Fruit fly (Drosophila melanogaster) whole organism, prepupa: ENCODE measurements around the gene CG4686.

Experiments
- CG10631 ChIP-seq: fragments of 200-800 bp; sonication (Bioruptor generic); optimal IDR thresholded peaks from 2 replicates; lab custom pipeline; 2016; ENCODE audit warnings: missing biosample characterization, missing genetic modification characterization
- CG11294 ChIP-seq: fragments of 200-800 bp; sonication (Bioruptor generic); IDR thresholded peaks from 2 replicates; pipeline ENCODE4 v1.3.6; 2022; ENCODE audit warnings: missing biosample characterization, missing genetic modification characterization
- CG11762 ChIP-seq: fragments of 200-800 bp; sonication (Bioruptor generic); optimal IDR thresholded peaks from 3 replicates; lab custom pipeline; 2016; ENCODE audit warnings: missing biosample characterization, missing genetic modification characterization; ENCODE audit not compliant: insufficient read depth
- CG11902 ChIP-seq: fragments of 200-800 bp; sonication (Bioruptor generic); optimal IDR thresholded peaks from 3 replicates; lab custom pipeline; 2016; ENCODE audit warnings: missing biosample characterization, missing genetic modification characterization
- CG15336 ChIP-seq: fragments of 200-800 bp; sonication (Bioruptor generic); IDR thresholded peaks from 2 replicates; pipeline ENCODE4 v1.3.6; 2022; ENCODE audit warnings: missing biosample characterization, missing genetic modification characterization
- CG16779 ChIP-seq: fragments of 200-800 bp; sonication (Bioruptor generic); optimal IDR thresholded peaks from 3 replicates; lab custom pipeline; 2017; ENCODE audit warnings: missing biosample characterization, mild to moderate bottlenecking, missing genetic modification characterization
- CG32006 ChIP-seq: fragments of 200-800 bp; sonication (Bioruptor generic); optimal IDR thresholded peaks from 3 replicates; lab custom pipeline; 2017; ENCODE audit warnings: missing biosample characterization, mild to moderate bottlenecking, missing genetic modification characterization
- CG34406 ChIP-seq: fragments of 200-800 bp; sonication (Bioruptor generic); optimal IDR thresholded peaks from 3 replicates; lab custom pipeline; 2016; ENCODE audit warnings: missing biosample characterization, missing genetic modification characterization
- CG3919 ChIP-seq: fragments of 200-800 bp; sonication (Bioruptor generic); optimal IDR thresholded peaks from 3 replicates; lab custom pipeline; 2016; ENCODE audit warnings: missing biosample characterization, missing genetic modification characterization
- CG6163 ChIP-seq: fragments of 200-800 bp; sonication (Bioruptor generic); IDR thresholded peaks from 3 replicates; pipeline ENCODE4 v1.3.6; 2022; ENCODE audit warnings: missing biosample characterization, missing genetic modification characterization
- CG6276 ChIP-seq: fragments of 200-800 bp; sonication (Bioruptor generic); optimal IDR thresholded peaks from 2 replicates; lab custom pipeline; 2017; ENCODE audit warnings: missing biosample characterization, mild to moderate bottlenecking, missing genetic modification characterization
- CG6854 ChIP-seq: fragments of 200-800 bp; sonication (Bioruptor generic); optimal IDR thresholded peaks from 2 replicates; lab custom pipeline; 2017; ENCODE audit warnings: missing biosample characterization, mild to moderate bottlenecking, missing genetic modification characterization
- CG7368 ChIP-seq: fragments of 200-800 bp; sonication (Bioruptor generic); optimal IDR thresholded peaks from 3 replicates; lab custom pipeline; 2016; ENCODE audit warnings: missing biosample characterization, missing genetic modification characterization
- CG8119 ChIP-seq: fragments of 200-800 bp; sonication (Bioruptor generic); IDR thresholded peaks from 3 replicates; pipeline ENCODE4 v1.3.6; 2022; ENCODE audit warnings: missing biosample characterization, missing genetic modification characterization
- CG8319 ChIP-seq: fragments of 200-800 bp; sonication (Bioruptor generic); optimal IDR thresholded peaks from 3 replicates; lab custom pipeline; 2016; ENCODE audit warnings: missing biosample characterization, missing genetic modification characterization
- CG9139 ChIP-seq: fragments of 200-800 bp; sonication (Bioruptor generic); optimal IDR thresholded peaks from 3 replicates; lab custom pipeline; 2017; ENCODE audit warnings: missing biosample characterization, mild to moderate bottlenecking, missing genetic modification characterization
- Eip78C ChIP-seq: fragments of 200-800 bp; sonication (Bioruptor generic); peaks from one replicate; lab custom pipeline; 2016; ENCODE audit warnings: missing biosample characterization, missing genetic modification characterization
- Eip93F ChIP-seq: fragments of 200-800 bp; sonication (Bioruptor generic); optimal IDR thresholded peaks from 2 replicates; lab custom pipeline; 2016; ENCODE audit warnings: missing biosample characterization, mild to moderate bottlenecking, missing genetic modification characterization
- Hr4 ChIP-seq: fragments of 200-800 bp; sonication (Bioruptor generic); optimal IDR thresholded peaks from 3 replicates; lab custom pipeline; 2016; ENCODE audit warnings: missing biosample characterization, missing genetic modification characterization
- Lpt ChIP-seq: fragments of 200-800 bp; sonication (Bioruptor generic); optimal IDR thresholded peaks from 3 replicates; lab custom pipeline; 2016; ENCODE audit warnings: missing biosample characterization, missing genetic modification characterization
- Sox102F ChIP-seq: fragments of 200-800 bp; sonication (Bioruptor generic); optimal IDR thresholded peaks from 2 replicates; lab custom pipeline; 2016; ENCODE audit warnings: missing biosample characterization, mild to moderate bottlenecking, missing genetic modification characterization
- Sox14 ChIP-seq: fragments of 200-800 bp; sonication (Bioruptor generic); optimal IDR thresholded peaks from 3 replicates; lab custom pipeline; 2016; ENCODE audit warnings: missing biosample characterization, missing genetic modification characterization
- cyc ChIP-seq: fragments of 200-800 bp; sonication (Bioruptor generic); optimal IDR thresholded peaks from 3 replicates; lab custom pipeline; 2016; ENCODE audit warnings: missing biosample characterization, missing genetic modification characterization
- dsx ChIP-seq: fragments of 200-800 bp; optimal IDR thresholded peaks from 3 replicates; lab custom pipeline; 2019; ENCODE audit warnings: missing biosample characterization, mild to moderate bottlenecking, missing genetic modification characterization, moderate library complexity; ENCODE audit not compliant: poor library complexity, severe bottlenecking
- eg ChIP-seq: fragments of 200-800 bp; sonication (Bioruptor generic); IDR thresholded peaks from 3 replicates; pipeline ENCODE4 v1.3.6; 2022; ENCODE audit warnings: missing biosample characterization, missing genetic modification characterization
- lz ChIP-seq: fragments of 200-800 bp; sonication (Bioruptor generic); optimal IDR thresholded peaks from 3 replicates; lab custom pipeline; 2016; ENCODE audit warnings: missing biosample characterization, missing genetic modification characterization
- salr ChIP-seq, 2 experiments: fragments of 200-800 bp; sonication (Bioruptor generic); optimal IDR thresholded peaks; 3 replicates each; lab custom pipeline; 2016 to 2018; ENCODE audit warnings: missing biosample characterization in 2 of 2, missing genetic modification characterization in 2 of 2, mild to moderate bottlenecking in 1 of 2
- spab ChIP-seq: fragments of 200-800 bp; sonication (Bioruptor generic); optimal IDR thresholded peaks from 2 replicates; lab custom pipeline; 2017; ENCODE audit warnings: missing biosample characterization, mild to moderate bottlenecking, missing genetic modification characterization, missing genetic modification reagents
- ss ChIP-seq, 2 experiments: fragments of 200-800 bp; sonication (Bioruptor generic); optimal IDR thresholded peaks; 2 replicates in 1 of 2; 3 replicates in 1 of 2; lab custom pipeline; 2017 to 2018; ENCODE audit warnings: mild to moderate bottlenecking in 2 of 2, missing biosample characterization in 2 of 2, missing genetic modification characterization in 2 of 2, moderate library complexity in 1 of 2
- svp ChIP-seq: fragments of 200-800 bp; sonication (Bioruptor generic); peaks from one replicate; lab custom pipeline; 2016; ENCODE audit warnings: missing biosample characterization, missing genetic modification characterization
- topi ChIP-seq: fragments of 200-800 bp; sonication (Bioruptor generic); optimal IDR thresholded peaks from 3 replicates; lab custom pipeline; 2016; ENCODE audit warnings: missing biosample characterization, missing genetic modification characterization

The CG4686 gene

DNA sequence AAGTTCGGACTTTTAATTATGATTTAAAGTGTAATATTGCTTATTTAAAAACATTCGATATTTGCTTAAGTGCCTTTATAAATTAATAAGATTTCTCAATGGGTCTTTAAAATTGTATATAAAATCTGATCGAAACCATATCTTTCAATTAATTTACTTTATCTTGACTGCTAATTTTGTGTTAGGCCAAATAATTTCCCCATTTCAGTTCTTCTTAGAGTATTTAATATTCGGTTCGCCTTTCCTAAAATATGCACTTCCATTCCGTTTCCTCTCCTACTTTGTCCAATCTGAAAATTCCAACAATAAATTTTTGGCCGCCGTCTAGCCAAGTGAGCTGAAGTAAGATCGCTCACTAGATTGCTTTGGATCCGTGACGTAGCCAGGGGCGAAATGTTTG lies 39.8 kb upstream of the CG4686 start:
- TF ChIP-seq CG3919 (GFP tag; lab: Kevin White, UChicago): no peak
- TF ChIP-seq Eip93F (GFP tag; lab: Kevin White, UChicago): no peak
- no peak for TF ChIP-seq CG11902 (GFP tag; lab: Kevin White, UChicago)
- TF ChIP-seq dsx (GFP tag; lab: Kevin White, UChicago): no peak
- TF ChIP-seq Eip78C (GFP tag; lab: Kevin White, UChicago): no peak
- no peak for TF ChIP-seq spab (GFP tag; lab: Kevin White, UChicago)
- TF ChIP-seq eg (GFP tag; lab: Robert Waterston, UW): no peak
- no peak for TF ChIP-seq Hr4
- TF ChIP-seq Sox14 (GFP tag; lab: Kevin White, UChicago): no peak
- TF ChIP-seq CG8119 (GFP tag; lab: Robert Waterston, UW): no peak
- no peak for TF ChIP-seq cyc (GFP tag; lab: Kevin White, UChicago)
- TF ChIP-seq topi: no peak
- no peak for TF ChIP-seq CG10631 (GFP tag; lab: Kevin White, UChicago)
- TF ChIP-seq CG11294 (GFP tag; lab: Robert Waterston, UW): no peak

DNA sequence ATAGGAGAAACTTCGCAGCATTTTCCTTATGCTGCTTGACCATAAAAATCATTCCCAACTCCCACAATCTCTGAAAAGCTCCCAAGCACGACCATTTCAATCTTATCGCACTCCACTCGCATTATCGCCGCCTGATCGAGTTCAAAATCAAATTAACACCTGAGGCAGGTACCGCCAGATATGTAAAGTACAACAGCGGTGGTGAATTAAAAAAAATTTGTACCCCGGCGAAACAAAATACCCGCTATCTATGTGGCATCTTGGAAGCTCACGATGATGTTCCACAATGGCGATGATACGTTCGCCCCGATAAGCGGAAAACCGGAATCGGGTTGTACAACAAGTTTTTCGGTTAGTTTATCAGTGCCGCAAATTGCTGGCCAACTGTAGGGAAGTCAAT lies 37.9 kb upstream of the CG4686 start:
- no peak for TF ChIP-seq Eip93F (GFP tag; lab: Kevin White, UChicago)
- TF ChIP-seq dsx (GFP tag; lab: Kevin White, UChicago): no peak
- no peak for TF ChIP-seq CG11762
- no peak for TF ChIP-seq Sox102F (GFP tag; lab: Kevin White, UChicago)
- no peak for TF ChIP-seq CG32006
- TF ChIP-seq ss (GFP tag; optimal IDR thresholded peaks at IDR 0.05; lab: Kevin White, UChicago): no peak
- TF ChIP-seq spab (GFP tag; lab: Kevin White, UChicago): no peak

- TF ChIP-seq Hr4: no peak
Observed at dm6 chr3R:19826806-19827328, 37.4 kb upstream of the CG4686 start.

- no peak for TF ChIP-seq salr (GFP tag; optimal IDR thresholded peaks at IDR 0.05; lab: Kevin White, UChicago)
- peak; percentile 49 for TF ChIP-seq svp
- peak; percentile 8 for TF ChIP-seq CG34406 (GFP tag; lab: Kevin White, UChicago)
- no peak for TF ChIP-seq Sox14 (GFP tag; lab: Kevin White, UChicago)
- TF ChIP-seq Eip78C (GFP tag; lab: Kevin White, UChicago): peak; percentile 25
Observed at dm6 chr3R:19830973-19831372, 33.3 kb upstream of the CG4686 start.

DNA sequence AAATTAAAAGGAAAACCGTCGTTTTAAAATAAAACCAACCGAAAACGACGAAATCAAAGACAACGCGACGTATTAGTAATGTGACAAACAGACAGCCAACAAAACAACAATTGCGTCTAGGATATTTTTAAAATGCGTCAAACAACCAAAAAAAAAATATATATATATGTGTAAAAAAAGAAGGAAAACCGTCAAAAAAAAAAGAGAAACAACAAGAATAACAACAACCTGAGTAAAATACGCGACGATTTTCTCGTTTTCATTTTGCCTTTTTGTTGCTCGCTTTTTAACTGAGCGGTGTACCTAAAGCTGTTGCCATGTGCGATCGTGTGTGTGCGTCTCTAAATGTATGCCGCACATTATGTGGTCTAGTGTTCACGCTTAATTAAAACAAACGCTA lies 30.8 kb upstream of the CG4686 start:
- TF ChIP-seq eg (GFP tag; lab: Robert Waterston, UW): peak; percentile 86
- no peak for TF ChIP-seq CG9139
- TF ChIP-seq Hr4: peak; percentile 7
- 0 out of 3 replicates have a peak, but pooled peaks have one; percentile 24 for TF ChIP-seq CG6163 (GFP tag; lab: Robert Waterston, UW)
- no peak for TF ChIP-seq CG8319
- peak; percentile 21 for TF ChIP-seq Lpt (GFP tag; lab: Kevin White, UChicago)
- peak; percentile 71 for TF ChIP-seq CG15336 (GFP tag; lab: Robert Waterston, UW)
- no peak for TF ChIP-seq CG7368
- peak; percentile 61 for TF ChIP-seq CG8119 (GFP tag; lab: Robert Waterston, UW)
- TF ChIP-seq CG6276 (GFP tag; lab: Kevin White, UChicago): peak; percentile 82
- no peak for TF ChIP-seq CG6854 (GFP tag; lab: Kevin White, UChicago)

dm6 chr3R:19833963-19834362 lies 30.3 kb upstream of the CG4686 start:
- TF ChIP-seq ss (GFP tag; optimal IDR thresholded peaks at IDR 0.05; lab: Kevin White, UChicago) (no peak), CG32006 (no peak), lz (no peak), Eip78C (GFP tag; lab: Kevin White, UChicago) (no peak), CG16779 (tag; lab: Kevin White, UChicago) (no peak), Sox14 (GFP tag; lab: Kevin White, UChicago) (no peak)
